Worm (Caenorhabditis elegans): ENCODE results near the gene nspc-12.

- TF ChIP-seq eor-1 (tag; optimal IDR thresholded peaks at IDR 0.05) (no peak), nhr-12 (tag; optimal IDR thresholded peaks at IDR 0.05) (no peak), zag-1 (tag; optimal IDR thresholded peaks at IDR 0.05) (no peak), nhr-28 (tag; optimal IDR thresholded peaks at IDR 0.05) (no peak), aly-2 (tag; optimal IDR thresholded peaks at IDR 0.05) (no peak), snpc-4 (tag; optimal IDR thresholded peaks at IDR 0.05) (no peak)
Observed at ce11 chrX:12360444-12360843, 4.0 kb upstream of the nspc-12 start, which contains the start of the genes nspc-15 and F19H6.6.
